Fruit fly (Drosophila melanogaster) whole organism, embryonic: ENCODE data around the gene eloF.

Experiments used
- Abd-B ChIP-seq: fragments of 200-800 bp; sonication (Bioruptor generic); optimal IDR thresholded peaks from 2 replicates; lab custom pipeline; 2018; ENCODE audit warnings: missing biosample characterization, mild to moderate bottlenecking, missing genetic modification characterization, moderate library complexity
- Atf-2 ChIP-seq: fragments of 200-800 bp; sonication (Bioruptor generic); optimal IDR thresholded peaks from 2 replicates; lab custom pipeline; 2016; ENCODE audit warnings: missing biosample characterization, missing genetic modification characterization
- C15 ChIP-seq: fragments of 200-800 bp; sonication (Bioruptor generic); IDR thresholded peaks from 3 replicates; pipeline ENCODE4 v1.3.6; 2022; ENCODE audit warnings: missing biosample characterization, missing genetic modification characterization
- CG10979 ChIP-seq: fragments of 200-800 bp; sonication (Bioruptor generic); optimal IDR thresholded peaks from 2 replicates; lab custom pipeline; 2018; ENCODE audit warnings: missing biosample characterization, mild to moderate bottlenecking, missing genetic modification characterization, moderate library complexity
- CG12769 ChIP-seq: fragments of 200-800 bp; sonication (Bioruptor generic); optimal IDR thresholded peaks from 2 replicates; lab custom pipeline; 2019; ENCODE audit warnings: missing biosample characterization, mild to moderate bottlenecking, missing genetic modification characterization, moderate library complexity
- CG13296 ChIP-seq: fragments of 200-800 bp; sonication (Bioruptor generic); optimal IDR thresholded peaks from 3 replicates; lab custom pipeline; 2018; ENCODE audit warnings: missing biosample characterization, mild to moderate bottlenecking, missing genetic modification characterization
- CG14965 ChIP-seq: fragments of 200-800 bp; sonication (Bioruptor generic); optimal IDR thresholded peaks from 2 replicates; lab custom pipeline; 2016; ENCODE audit warnings: missing biosample characterization, missing genetic modification characterization, borderline replicate concordance
- CG16815 ChIP-seq: fragments of 200-800 bp; sonication (Bioruptor generic); optimal IDR thresholded peaks from 3 replicates; lab custom pipeline; 2017; ENCODE audit warnings: missing biosample characterization, mild to moderate bottlenecking, missing genetic modification characterization
- CG17361 ChIP-seq: fragments of 200-800 bp; sonication (Bioruptor generic); IDR thresholded peaks from 3 replicates; pipeline ENCODE4 v1.3.6; 2022; ENCODE audit warnings: missing biosample characterization, missing genetic modification characterization
- CG18764 ChIP-seq: fragments of 200-800 bp; sonication (Bioruptor generic); optimal IDR thresholded peaks from 3 replicates; lab custom pipeline; 2016; ENCODE audit warnings: missing biosample characterization, missing genetic modification characterization
- CG2202 ChIP-seq: fragments of 200-800 bp; sonication (Bioruptor generic); optimal IDR thresholded peaks from 2 replicates; lab custom pipeline; 2018; ENCODE audit warnings: missing biosample characterization, mild to moderate bottlenecking, missing genetic modification characterization
- CG3847 ChIP-seq: fragments of 200-800 bp; sonication (Bioruptor generic); IDR thresholded peaks from 2 replicates; pipeline ENCODE4 v1.3.6; 2022; ENCODE audit warnings: missing biosample characterization, missing genetic modification characterization
- CG8089 ChIP-seq: fragments of 200-800 bp; sonication (Bioruptor generic); optimal IDR thresholded peaks from 3 replicates; lab custom pipeline; 2016; ENCODE audit warnings: missing biosample characterization, missing genetic modification characterization
- CG8290 ChIP-seq, 3 experiments: fragments of 200-800 bp; sonication (Bioruptor generic); optimal IDR thresholded peaks; 2 replicates each; lab custom pipeline; 2016 to 2019; ENCODE audit warnings: missing biosample characterization in 3 of 3, missing genetic modification characterization in 3 of 3, mild to moderate bottlenecking in 2 of 3, moderate library complexity in 1 of 3
- CG9797 ChIP-seq: fragments of 200-800 bp; sonication (Bioruptor generic); optimal IDR thresholded peaks from 3 replicates; lab custom pipeline; 2018; ENCODE audit warnings: missing biosample characterization, mild to moderate bottlenecking, missing genetic modification characterization
- D19B ChIP-seq: fragments of 200-800 bp; sonication (Bioruptor generic); optimal IDR thresholded peaks from 2 replicates; lab custom pipeline; 2017; ENCODE audit warnings: missing biosample characterization, mild to moderate bottlenecking, missing genetic modification characterization
- Doc3 ChIP-seq: fragments of 200-800 bp; sonication (Bioruptor generic); IDR thresholded peaks from 3 replicates; pipeline ENCODE4 v1.3.6; 2022; ENCODE audit warnings: missing biosample characterization, missing genetic modification characterization; ENCODE audit not compliant: partially characterized antibody
- Dp ChIP-seq: fragments of 200-800 bp; sonication (Bioruptor generic); optimal IDR thresholded peaks from 2 replicates; lab custom pipeline; 2018; ENCODE audit warnings: missing biosample characterization, mild to moderate bottlenecking, missing genetic modification characterization, moderate library complexity
- H2.0 ChIP-seq: fragments of 200-800 bp; sonication (Bioruptor generic); IDR thresholded peaks from 2 replicates; pipeline ENCODE4 v1.3.6; 2022; ENCODE audit warnings: missing biosample characterization, missing genetic modification characterization
- Hr3 ChIP-seq: fragments of 200-800 bp; sonication (Bioruptor generic); optimal IDR thresholded peaks from 3 replicates; lab custom pipeline; 2016; ENCODE audit warnings: missing biosample characterization, missing genetic modification characterization
- MBD-R2 ChIP-seq: fragments of 200-800 bp; sonication (Bioruptor generic); IDR thresholded peaks from 2 replicates; pipeline ENCODE4 v1.3.6; 2022; ENCODE audit warnings: missing biosample characterization, missing genetic modification characterization
- Max ChIP-seq: fragments of 200-800 bp; sonication (Bioruptor generic); optimal IDR thresholded peaks from 2 replicates; lab custom pipeline; 2016; ENCODE audit warnings: missing biosample characterization, mild to moderate bottlenecking, missing genetic modification characterization
- Neu2 ChIP-seq: fragments of 200-800 bp; sonication (Bioruptor generic); optimal IDR thresholded peaks from 3 replicates; lab custom pipeline; 2016; ENCODE audit warnings: missing biosample characterization, missing genetic modification characterization, borderline replicate concordance
- Six4 ChIP-seq: fragments of 200-800 bp; sonication (Bioruptor generic); optimal IDR thresholded peaks from 2 replicates; lab custom pipeline; 2016; ENCODE audit warnings: missing biosample characterization, missing genetic modification characterization
- Spps ChIP-seq: fragments of 200-800 bp; sonication (Bioruptor generic); optimal IDR thresholded peaks from 2 replicates; lab custom pipeline; 2018; ENCODE audit warnings: missing biosample characterization, mild to moderate bottlenecking, missing genetic modification characterization
- Taf1 ChIP-seq: fragments of 200-800 bp; sonication (Bioruptor generic); IDR thresholded peaks from 2 replicates; pipeline ENCODE4 v1.3.6; 2022; ENCODE audit warnings: missing biosample characterization, missing genetic modification characterization
- Usf ChIP-seq: fragments of 200-800 bp; sonication (Bioruptor generic); optimal IDR thresholded peaks from 2 replicates; lab custom pipeline; 2017; ENCODE audit warnings: missing genotype, missing biosample characterization, missing genetic modification characterization
- YL-1 ChIP-seq: fragments of 200-800 bp; sonication (Bioruptor generic); optimal IDR thresholded peaks from 3 replicates; lab custom pipeline; 2017; ENCODE audit warnings: missing biosample characterization, mild to moderate bottlenecking, missing genetic modification characterization
- ab ChIP-seq: fragments of 200-800 bp; sonication (Bioruptor generic); optimal IDR thresholded peaks from 2 replicates; lab custom pipeline; 2016; ENCODE audit warnings: missing biosample characterization, missing genetic modification characterization
- ash1 ChIP-seq: fragments of 200-800 bp; sonication (Bioruptor generic); optimal IDR thresholded peaks from 2 replicates; lab custom pipeline; 2018; ENCODE audit warnings: missing biosample characterization, mild to moderate bottlenecking, missing genetic modification characterization
- ato ChIP-seq: fragments of 200-800 bp; sonication (Bioruptor generic); IDR thresholded peaks from 2 replicates; pipeline ENCODE4 v1.3.6; 2022; ENCODE audit warnings: missing biosample characterization, missing genetic modification characterization; ENCODE audit not compliant: partially characterized antibody
- dmrt99B ChIP-seq: fragments of 200-800 bp; sonication (Bioruptor generic); optimal IDR thresholded peaks from 2 replicates; lab custom pipeline; 2018; ENCODE audit warnings: missing biosample characterization, mild to moderate bottlenecking, missing genetic modification characterization, moderate library complexity
- en ChIP-seq: fragments of 200-800 bp; sonication (Bioruptor generic); optimal IDR thresholded peaks from 2 replicates; lab custom pipeline; 2016; ENCODE audit warnings: missing biosample characterization, missing genetic modification characterization
- eve ChIP-seq, 2 experiments: fragments of >200 bp; optimal IDR thresholded peaks; 2 replicates each; lab custom pipeline; 2017; ENCODE audit warnings: missing biosample characterization in 2 of 2, missing genetic modification characterization in 2 of 2
- exex ChIP-seq: fragments of 200-800 bp; sonication (Bioruptor generic); optimal IDR thresholded peaks from 4 replicates; lab custom pipeline; 2018; ENCODE audit warnings: missing biosample characterization, mild to moderate bottlenecking, missing genetic modification characterization, moderate library complexity
- fd3F ChIP-seq: fragments of 200-800 bp; sonication (Bioruptor generic); optimal IDR thresholded peaks from 2 replicates; lab custom pipeline; 2018; ENCODE audit warnings: missing biosample characterization, mild to moderate bottlenecking, missing genetic modification characterization, moderate library complexity
- fd96Cb ChIP-seq: fragments of 200-800 bp; sonication (Bioruptor generic); optimal IDR thresholded peaks from 2 replicates; lab custom pipeline; 2018; ENCODE audit warnings: missing biosample characterization, mild to moderate bottlenecking, missing genetic modification characterization, moderate library complexity
- fru ChIP-seq: fragments of >200 bp; optimal IDR thresholded peaks from 2 replicates; lab custom pipeline; 2017
- her ChIP-seq: fragments of 200-800 bp; sonication (Bioruptor generic); optimal IDR thresholded peaks from 2 replicates; lab custom pipeline; 2016; ENCODE audit warnings: missing biosample characterization, missing genetic modification characterization
- kay ChIP-seq: fragments of 200-800 bp; sonication (Bioruptor generic); optimal IDR thresholded peaks from 2 replicates; lab custom pipeline; 2016; ENCODE audit warnings: missing biosample characterization, missing genetic modification characterization
- lbe ChIP-seq: fragments of 200-800 bp; sonication (Bioruptor generic); optimal IDR thresholded peaks from 2 replicates; lab custom pipeline; 2016; ENCODE audit warnings: missing biosample characterization, mild to moderate bottlenecking, missing genetic modification characterization
- mam ChIP-seq: fragments of 200-800 bp; sonication (Bioruptor generic); optimal IDR thresholded peaks from 3 replicates; lab custom pipeline; 2016; ENCODE audit warnings: missing biosample characterization, missing genetic modification characterization
- oc ChIP-seq: fragments of 200-800 bp; sonication (Bioruptor generic); optimal IDR thresholded peaks from 2 replicates; lab custom pipeline; 2018; ENCODE audit warnings: missing biosample characterization, mild to moderate bottlenecking, missing genetic modification characterization, moderate library complexity
- org-1 ChIP-seq: fragments of 200-800 bp; sonication (Bioruptor generic); optimal IDR thresholded peaks from 2 replicates; lab custom pipeline; 2017; ENCODE audit warnings: missing biosample characterization, missing genetic modification characterization
- pros ChIP-seq: fragments of 200-800 bp; sonication (Bioruptor generic); optimal IDR thresholded peaks from 3 replicates; lab custom pipeline; 2019; ENCODE audit warnings: missing biosample characterization, mild to moderate bottlenecking, missing genetic modification characterization, moderate library complexity
- run ChIP-seq: fragments of 200-800 bp; sonication (Bioruptor generic); optimal IDR thresholded peaks from 3 replicates; lab custom pipeline; 2018; ENCODE audit warnings: missing biosample characterization, mild to moderate bottlenecking, missing genetic modification characterization
- shn ChIP-seq: fragments of 200-800 bp; sonication (Bioruptor generic); optimal IDR thresholded peaks from 3 replicates; lab custom pipeline; 2016; ENCODE audit warnings: missing biosample characterization, missing genetic modification characterization
- tgo ChIP-seq: fragments of 200-800 bp; sonication (Bioruptor generic); IDR thresholded peaks from 3 replicates; pipeline ENCODE4 v1.3.6; 2022; ENCODE audit warnings: missing biosample characterization, missing genetic modification characterization
- tin ChIP-seq: fragments of 200-800 bp; sonication (Bioruptor generic); optimal IDR thresholded peaks from 3 replicates; lab custom pipeline; 2016; ENCODE audit warnings: missing biosample characterization, missing genetic modification characterization
- vvl ChIP-seq: fragments of 200-800 bp; sonication (Bioruptor generic); IDR thresholded peaks from 2 replicates; pipeline ENCODE4 v1.3.6; 2022; ENCODE audit warnings: missing biosample characterization, missing genetic modification characterization

Gene eloF

dm6 chr3R:9777941-9778360, 36.0 kb upstream of the eloF start, which contains the start of gene RpS29 (continued):
- peak; percentile 97 for TF ChIP-seq CG3847 (GFP tag; lab: Robert Waterston, UW)
- peak; percentile 55 for TF ChIP-seq fd3F
- peak; percentile 90 for TF ChIP-seq vvl
- TF ChIP-seq fru (lab: Kevin White, UChicago), result no peak
- TF ChIP-seq CG16815 (GFP tag; lab: Kevin White, UChicago), result peak; percentile 2
- TF ChIP-seq CG14965 (GFP tag; lab: Kevin White, UChicago), result peak; percentile 21
- TF ChIP-seq org-1, result peak; percentile 15
- TF ChIP-seq tgo, result peak; percentile 65
- peak; percentile 50 for TF ChIP-seq Hr3 (GFP tag; lab: Kevin White, UChicago)
- TF ChIP-seq Six4, result peak; percentile 61
- peak; percentile 57 for TF ChIP-seq ab
- peak; percentile 32 for TF ChIP-seq kay (GFP tag; lab: Kevin White, UChicago)
- peak; percentile 88 for TF ChIP-seq ato (GFP tag; lab: Robert Waterston, UW)
- peak; percentile 85 for TF ChIP-seq Doc3 (GFP tag; lab: Robert Waterston, UW)
- TF ChIP-seq Abd-B (GFP tag; lab: Kevin White, UChicago), result peak; percentile 40
- TF ChIP-seq D19B, result no peak
- TF ChIP-seq oc, result peak; percentile 63
- TF ChIP-seq Max (GFP tag; lab: Kevin White, UChicago), result peak; percentile 76
- TF ChIP-seq CG8089 (GFP tag; lab: Kevin White, UChicago), result peak; percentile 80
- TF ChIP-seq CG12769 (tag; lab: Kevin White, UChicago), result peak; percentile 89
- TF ChIP-seq MBD-R2, result peak; percentile 78
- TF ChIP-seq CG2202 (tag; lab: Kevin White, UChicago), result peak; percentile 47
- peak; percentile 36 for TF ChIP-seq CG10979 (tag; lab: Kevin White, UChicago)
- TF ChIP-seq Taf1 (GFP tag; lab: Robert Waterston, UW), result 0 out of 2 replicates have a peak, but pooled peaks have one; percentile 50
- TF ChIP-seq YL-1 (GFP tag; lab: Kevin White, UChicago), result peak; percentile 99
- TF ChIP-seq Atf-2 (GFP tag; lab: Kevin White, UChicago), result peak; percentile 30
- peak; percentile 74 for TF ChIP-seq tin
- TF ChIP-seq CG9797, result peak; percentile 87
- TF ChIP-seq exex (tag; lab: Kevin White, UChicago), result peak; percentile 39
- peak; percentile 89 for TF ChIP-seq her (GFP tag; lab: Kevin White, UChicago)
- peak; percentile 58 for TF ChIP-seq Usf (GFP tag; lab: Kevin White, UChicago)
- TF ChIP-seq ash1, result peak; percentile 89
- no peak for TF ChIP-seq pros
- peak; percentile 90 for TF ChIP-seq CG13296 (GFP tag; lab: Kevin White, UChicago)
- peak; percentile 88 for TF ChIP-seq shn (GFP tag; lab: Kevin White, UChicago)
- peak; percentile 59 for TF ChIP-seq en (GFP tag; lab: Kevin White, UChicago)
- peak; percentile 58 for TF ChIP-seq lbe
- peak; percentile 44 for TF ChIP-seq dmrt99B (tag; lab: Kevin White, UChicago)
- TF ChIP-seq CG18764 (GFP tag; lab: Kevin White, UChicago), result peak; percentile 76
- peak; percentile 49 for TF ChIP-seq run (tag; lab: Kevin White, UChicago)
- peak; percentile 29 for TF ChIP-seq Spps
- 0 out of 3 replicates have a peak, but pooled peaks have one; percentile 43 for TF ChIP-seq C15 (GFP tag; lab: Robert Waterston, UW)
- peak; percentile 68 for TF ChIP-seq CG17361
- TF ChIP-seq H2.0 (GFP tag; lab: Robert Waterston, UW), result peak; percentile 74
- TF ChIP-seq fd96Cb (tag; lab: Kevin White, UChicago), result peak; percentile 8
- TF ChIP-seq CG8290 (GFP tag; optimal IDR thresholded peaks at IDR 0.05; lab: Kevin White, UChicago), result peak; percentile 73
- peak; percentile 31 to 95 for TF ChIP-seq CG8290 (tag; optimal IDR thresholded peaks at IDR 0.05; lab: Kevin White, UChicago)
- peak; percentile 92 for TF ChIP-seq mam (GFP tag; lab: Kevin White, UChicago)
- TF ChIP-seq Dp (GFP tag; lab: Kevin White, UChicago), result peak; percentile 99
- no peak for TF ChIP-seq eve (GFP tag; optimal IDR thresholded peaks at IDR 0.05; lab: Kevin White, UChicago)
- TF ChIP-seq Neu2 (GFP tag; lab: Kevin White, UChicago), result peak; percentile 56
